Fruit fly (Drosophila melanogaster): ENCODE results near the gene Sdr.

Sdr gene

dm6 chr3R:14886011-14886534, 32.4 kb upstream of the Sdr start, which contains the start of the genes Rrp6, CG33331 and CG33332 (continued):
- TF ChIP-seq ranshi (GFP tag; IDR thresholded peaks at IDR 0.05) (peak; percentile 43; the same call in 1 of the 2 replicates), Xbp1 (GFP tag; optimal IDR thresholded peaks at IDR 0.05) (peak; percentile 78), CG8281 (tag; optimal IDR thresholded peaks at IDR 0.05) (no peak), wek (GFP tag; optimal IDR thresholded peaks at IDR 0.05) (no peak), CG18011 (GFP tag; optimal IDR thresholded peaks at IDR 0.05) (peak; percentile 58), Lim3 (GFP tag; IDR thresholded peaks at IDR 0.05) (no peak), Scr (GFP tag; IDR thresholded peaks at IDR 0.05; ENCODE audit: partially characterized antibody) (peak; percentile 46), grau (tag; optimal IDR thresholded peaks at IDR 0.05) (peak; percentile 80), Atf-2 (GFP tag; optimal IDR thresholded peaks at IDR 0.05) (peak; percentile 35), Gug (GFP tag; IDR thresholded peaks at IDR 0.05) (peak; percentile 40; the same call in 2 of the 4 replicates), CG14014 (GFP tag; IDR thresholded peaks at IDR 0.05) (0 out of 2 replicates have a peak, but pooled peaks have one; percentile 23), Sry-β (GFP tag; optimal IDR thresholded peaks at IDR 0.05) (peak; percentile 90), gce (GFP tag; IDR thresholded peaks at IDR 0.05) (no peak), run (tag; optimal IDR thresholded peaks at IDR 0.05) (peak; percentile 42), E2f1 (GFP tag; IDR thresholded peaks at IDR 0.05) (peak; percentile 44; the same call in 1 of the 2 replicates), CG3163 (GFP tag; optimal IDR thresholded peaks at IDR 0.05) (peak; percentile 1), Med (GFP tag) (peak; percentile 95), Atf6 (GFP tag; IDR thresholded peaks at IDR 0.05) (peak; percentile 76), CG34224 (GFP tag; IDR thresholded peaks at IDR 0.05; ENCODE audit: partially characterized antibody) (peak; percentile 80), jing (GFP tag; optimal IDR thresholded peaks at IDR 0.05) (no peak), p53 (GFP tag; optimal IDR thresholded peaks at IDR 0.05) (peak; percentile 7), Ssrp (tag; optimal IDR thresholded peaks at IDR 0.05) (peak; percentile 68), pros (GFP tag; optimal IDR thresholded peaks at IDR 0.05) (no peak), CG10321 (GFP tag; IDR thresholded peaks at IDR 0.05) (no peak), Aef1 (GFP tag; IDR thresholded peaks at IDR 0.05) (peak; percentile 67), CG15269 (tag; optimal IDR thresholded peaks at IDR 0.05) (peak; percentile 79), Oli (tag; optimal IDR thresholded peaks at IDR 0.05) (peak; percentile 45), CG10366 (GFP tag; IDR thresholded peaks at IDR 0.05) (peak; percentile 56), CG17361 (GFP tag; IDR thresholded peaks at IDR 0.05) (peak; percentile 87), ap (GFP tag; IDR thresholded peaks at IDR 0.05) (no peak), dmrt11E (tag; optimal IDR thresholded peaks at IDR 0.05) (peak; percentile 50), repo (GFP tag; optimal IDR thresholded peaks at IDR 0.05) (peak; percentile 22), CG18476 (GFP tag; optimal IDR thresholded peaks at IDR 0.05) (peak; percentile 54), Dip3 (GFP tag; optimal IDR thresholded peaks at IDR 0.05) (peak; percentile 67), CG17328 (GFP tag; IDR thresholded peaks at IDR 0.05) (peak; percentile 29; the same call in 1 of the 2 replicates), ase (GFP tag; IDR thresholded peaks at IDR 0.05) (no peak), odd (GFP tag; optimal IDR thresholded peaks at IDR 0.05) (no peak), dpn (GFP tag; optimal IDR thresholded peaks at IDR 0.05) (peak; percentile 67 to 80), rib (GFP tag; IDR thresholded peaks at IDR 0.05) (peak; percentile 10; the same call in 1 of the 2 replicates), fd3F (GFP tag; optimal IDR thresholded peaks at IDR 0.05) (peak; percentile 80), Hand (GFP tag; optimal IDR thresholded peaks at IDR 0.05) (peak; percentile 37), ATbp (GFP tag; optimal IDR thresholded peaks at IDR 0.05) (no peak), ems (GFP tag; optimal IDR thresholded peaks at IDR 0.05) (peak; percentile 47), sr (GFP tag; IDR thresholded peaks at IDR 0.05) (no peak), BtbVII (GFP tag; optimal IDR thresholded peaks at IDR 0.05) (peak; percentile 44), CG18764 (GFP tag; optimal IDR thresholded peaks at IDR 0.05) (peak; percentile 55), sima (GFP tag; optimal IDR thresholded peaks at IDR 0.05) (no peak), CG14050 (GFP tag; IDR thresholded peaks at IDR 0.05) (0 out of 3 replicates have a peak, but pooled peaks have one; percentile 15), CG10431 (GFP tag; optimal IDR thresholded peaks at IDR 0.05) (peak; percentile 39), CG3065 (GFP tag; optimal IDR thresholded peaks at IDR 0.05) (peak; percentile 36)

Measured in whole organism, embryonic.